Worm (Caenorhabditis elegans): Measurements from ENCODE around the gene arp-11.

The arp-11 gene

ce11 chrIV:7868607-7869006 is 33.5 kb downstream of the arp-11 start, which contains the start of gene flp-10:
Gene flp-10, plus strand, starts transcription at chrIV:7868907.
- TF ChIP-seq unc-62 (GFP tag; optimal IDR thresholded peaks at IDR 0.05), result no peak
- no peak for TF ChIP-seq tbx-2 (tag; optimal IDR thresholded peaks at IDR 0.05)
- TF ChIP-seq nhr-43 (tag; optimal IDR thresholded peaks at IDR 0.05; ENCODE audit: poor library complexity, severe bottlenecking), result no peak
- TF ChIP-seq mdl-1 (tag; optimal IDR thresholded peaks at IDR 0.05), result no peak
- TF ChIP-seq pha-4 (tag; optimal IDR thresholded peaks at IDR 0.05), result no peak
- no peak for TF ChIP-seq unc-39 (tag; optimal IDR thresholded peaks at IDR 0.05)
- no peak for TF ChIP-seq nhr-67 (tag; optimal IDR thresholded peaks at IDR 0.05)
- no peak for TF ChIP-seq daf-12 (tag; optimal IDR thresholded peaks at IDR 0.05)
- TF ChIP-seq aly-2 (tag; optimal IDR thresholded peaks at IDR 0.05), result no peak
- TF ChIP-seq zag-1 (tag; optimal IDR thresholded peaks at IDR 0.05), result no peak
- no peak for TF ChIP-seq nhr-28 (tag; optimal IDR thresholded peaks at IDR 0.05)
- no peak for TF ChIP-seq lin-15B (tag; optimal IDR thresholded peaks at IDR 0.05)
- TF ChIP-seq fkh-2 (tag; optimal IDR thresholded peaks at IDR 0.05), result no peak
- TF ChIP-seq nhr-77 (tag; optimal IDR thresholded peaks at IDR 0.05), result no peak
- TF ChIP-seq elt-1 (tag; optimal IDR thresholded peaks at IDR 0.05), result no peak
- no peak for TF ChIP-seq skn-1 (tag; optimal IDR thresholded peaks at IDR 0.05)

ce11 chrIV:7851291-7851690 is 50.8 kb downstream of the arp-11 start:
- TF ChIP-seq eor-1 (tag; optimal IDR thresholded peaks at IDR 0.05) (no peak), zag-1 (tag; optimal IDR thresholded peaks at IDR 0.05) (no peak), tbx-2 (tag; optimal IDR thresholded peaks at IDR 0.05) (no peak), R02D3.7 (tag; optimal IDR thresholded peaks at IDR 0.05) (no peak), ceh-82 (tag; optimal IDR thresholded peaks at IDR 0.05) (no peak)

- no peak for TF ChIP-seq egl-27 (tag; optimal IDR thresholded peaks at IDR 0.05)
- TF ChIP-seq ZK546.5 (tag; optimal IDR thresholded peaks at IDR 0.05), result no peak
- TF ChIP-seq ama-1 (optimal IDR thresholded peaks at IDR 0.05), result no peak
- TF ChIP-seq fkh-2 (tag; optimal IDR thresholded peaks at IDR 0.05), result no peak
- TF ChIP-seq elt-2 (tag; optimal IDR thresholded peaks at IDR 0.05), result no peak
- TF ChIP-seq pqm-1 (tag; optimal IDR thresholded peaks at IDR 0.05), result no peak
- no peak for TF ChIP-seq nhr-25 (tag; optimal IDR thresholded peaks at IDR 0.05)
- TF ChIP-seq unc-39 (tag; optimal IDR thresholded peaks at IDR 0.05), result no peak
- TF ChIP-seq hmg-11 (tag; optimal IDR thresholded peaks at IDR 0.05), result no peak
- no peak for TF ChIP-seq lsy-12 (tag; optimal IDR thresholded peaks at IDR 0.05)
- TF ChIP-seq nhr-12 (tag; optimal IDR thresholded peaks at IDR 0.05), result no peak
- TF ChIP-seq ztf-11 (tag; optimal IDR thresholded peaks at IDR 0.05), result no peak
- no peak for TF ChIP-seq mdl-1 (tag; optimal IDR thresholded peaks at IDR 0.05)
- no peak for TF ChIP-seq elt-3 (tag; optimal IDR thresholded peaks at IDR 0.05)
Measured at ce11 chrIV:7850329-7850728, 51.7 kb downstream of the arp-11 start.

Data from whole organism, L3 larva.